Fruit fly (Drosophila melanogaster): ENCODE measurements around the gene Usp32.

The Usp32 gene

DNA sequence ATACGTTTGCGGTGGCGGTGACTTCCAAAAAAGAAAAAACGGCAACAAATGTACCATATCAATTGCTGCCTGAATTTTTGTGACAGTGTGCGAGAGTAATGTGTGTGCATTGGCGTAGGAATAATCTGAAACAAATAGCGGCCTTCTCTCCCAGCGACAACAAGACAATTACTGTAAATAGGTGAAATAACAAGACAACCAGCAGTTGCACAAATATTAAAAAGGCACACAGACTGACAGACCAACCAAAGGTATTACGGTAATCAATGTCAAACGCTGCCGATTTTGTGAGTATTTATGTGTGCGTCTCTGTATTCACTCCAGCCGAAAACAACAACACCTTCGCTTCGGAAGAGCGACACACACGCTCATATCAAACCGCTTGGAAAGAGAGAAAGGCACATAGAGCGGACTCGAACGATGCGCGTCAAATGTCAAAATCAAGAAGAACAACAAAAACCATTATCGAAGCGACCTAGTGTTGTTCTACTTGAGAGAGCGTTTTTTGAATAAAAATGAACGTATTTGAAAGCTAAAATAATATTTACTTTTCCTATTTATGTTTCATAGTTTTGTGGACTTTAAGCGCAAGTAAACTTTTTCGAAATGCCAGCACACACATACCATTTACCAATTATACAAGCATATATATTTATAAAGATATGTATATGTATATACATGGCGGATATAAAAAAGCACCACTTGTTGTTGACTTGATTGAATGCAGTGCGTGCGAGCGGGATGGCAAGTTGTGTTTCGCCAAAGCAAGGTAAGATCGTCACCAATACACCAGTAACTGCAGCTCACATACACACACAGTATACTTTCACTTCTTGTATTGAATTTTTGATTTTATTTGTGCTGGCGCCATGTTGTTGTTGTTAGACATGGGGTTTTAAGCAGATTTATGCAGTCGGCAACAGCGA is 36.1 kb downstream of the Usp32 start (continued):
- TF ChIP-seq bowl (GFP tag; IDR thresholded peaks at IDR 0.05) (peak; percentile 17; the same call in 1 of the 2 replicates), chinmo (GFP tag; IDR thresholded peaks at IDR 0.05; ENCODE audit: partially characterized antibody) (peak; percentile 76), sim (GFP tag; IDR thresholded peaks at IDR 0.05) (peak; percentile 66; the same call in 1 of the 2 replicates), grn (GFP tag; optimal IDR thresholded peaks at IDR 0.05) (peak; percentile 12), Meics (GFP tag; optimal IDR thresholded peaks at IDR 0.05) (peak; percentile 55), Sin3A (optimal IDR thresholded peaks at IDR 0.05) (no peak), Side (GFP tag; optimal IDR thresholded peaks at IDR 0.05) (peak; percentile 74), CG14860 (GFP tag; IDR thresholded peaks at IDR 0.05; ENCODE audit: partially characterized antibody) (no peak), pb (GFP tag; optimal IDR thresholded peaks at IDR 0.05) (peak; percentile 17), CG5180 (GFP tag; optimal IDR thresholded peaks at IDR 0.05) (peak; percentile 50), CG6683 (GFP tag; optimal IDR thresholded peaks at IDR 0.05) (peak; percentile 65), Gug (GFP tag; IDR thresholded peaks at IDR 0.05) (no peak), CG11696 (GFP tag; IDR thresholded peaks at IDR 0.05) (peak; percentile 48), CG4282 (GFP tag; optimal IDR thresholded peaks at IDR 0.05) (peak; percentile 7), CG9876 (GFP tag; optimal IDR thresholded peaks at IDR 0.05) (peak; percentile 30), az2 (GFP tag; optimal IDR thresholded peaks at IDR 0.05) (no peak), CG4360 (GFP tag; IDR thresholded peaks at IDR 0.05) (peak; percentile 82), CG33557 (GFP tag; optimal IDR thresholded peaks at IDR 0.05) (peak; percentile 41), pzg (GFP tag; optimal IDR thresholded peaks at IDR 0.05) (peak; percentile 6), en (GFP tag; optimal IDR thresholded peaks at IDR 0.05) (peak; percentile 50), CG12769 (tag; optimal IDR thresholded peaks at IDR 0.05) (peak; percentile 69), CG10209 (GFP tag; optimal IDR thresholded peaks at IDR 0.05) (peak; percentile 69), CG31388 (GFP tag; optimal IDR thresholded peaks at IDR 0.05) (peak; percentile 19), CG11085 (GFP tag; IDR thresholded peaks at IDR 0.05) (no peak; the same call in 1 of the 2 replicates), slou (GFP tag; optimal IDR thresholded peaks at IDR 0.05) (peak; percentile 40), CG15514 (GFP tag; optimal IDR thresholded peaks at IDR 0.05) (peak; percentile 73), Bdp1 (GFP tag; optimal IDR thresholded peaks at IDR 0.05) (peak; percentile 10), zfh2 (GFP tag; optimal IDR thresholded peaks at IDR 0.05) (no peak), CG11504 (tag; optimal IDR thresholded peaks at IDR 0.05) (peak; percentile 47), CG10654 (GFP tag; optimal IDR thresholded peaks at IDR 0.05) (peak; percentile 66), D19B (GFP tag; optimal IDR thresholded peaks at IDR 0.05) (no peak), NFAT (GFP tag; IDR thresholded peaks at IDR 0.05) (peak; percentile 62; the same call in 1 of the 2 replicates), CG9727 (GFP tag; optimal IDR thresholded peaks at IDR 0.05) (peak; percentile 66), crp (GFP tag; optimal IDR thresholded peaks at IDR 0.05) (no peak), Dip2 (GFP tag; IDR thresholded peaks at IDR 0.05) (no peak), ssp (GFP tag; IDR thresholded peaks at IDR 0.05) (no peak), B-H1 (GFP tag; IDR thresholded peaks at IDR 0.05) (no peak; the same call in 2 of the 3 replicates), CG15073 (GFP tag; optimal IDR thresholded peaks at IDR 0.05) (no peak), CG15479 (GFP tag; optimal IDR thresholded peaks at IDR 0.05) (peak; percentile 60), CG12104 (GFP tag; optimal IDR thresholded peaks at IDR 0.05) (peak; percentile 69), tup (GFP tag; optimal IDR thresholded peaks at IDR 0.05) (peak; percentile 42), CG7987 (GFP tag; optimal IDR thresholded peaks at IDR 0.05) (peak; percentile 90), ERR (GFP tag; optimal IDR thresholded peaks at IDR 0.05) (peak; percentile 83), CG9215 (GFP tag; IDR thresholded peaks at IDR 0.05) (no peak), fd64A (GFP tag; optimal IDR thresholded peaks at IDR 0.05) (peak; percentile 83), sd (tag; optimal IDR thresholded peaks at IDR 0.05) (peak; percentile 84), Neu2 (GFP tag; optimal IDR thresholded peaks at IDR 0.05; ENCODE audit: borderline replicate concordance) (no peak), Dref (GFP tag; IDR thresholded peaks at IDR 0.05) (no peak), crol (GFP tag; IDR thresholded peaks at IDR 0.05) (no peak)

All from whole organism, embryonic.